Worm (Caenorhabditis elegans): ENCODE results near the gene srd-30.
A peak's percentile ranks its signal among the peaks of the same experiment; 100 is the strongest.

DNA sequence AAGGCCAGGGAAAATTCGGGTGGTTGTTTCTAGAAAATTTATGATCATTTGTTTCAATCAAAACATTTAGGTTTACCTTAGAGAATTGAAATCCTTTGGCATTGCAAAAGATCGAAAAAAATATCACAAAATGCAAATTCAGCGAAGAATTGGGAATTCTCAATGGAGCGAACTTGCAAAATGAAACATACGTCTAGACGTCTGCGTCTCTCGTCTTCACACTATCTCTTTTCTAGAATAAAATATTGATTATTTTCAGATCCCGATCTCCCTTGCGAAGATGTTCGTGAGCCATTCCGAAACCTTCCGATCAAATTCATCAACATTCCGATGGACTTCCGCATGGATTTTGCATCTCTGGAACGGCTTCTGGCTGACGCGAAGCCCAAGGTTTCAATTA lies 49.2 kb upstream of the srd-30 start, which contains the start of gene ets-6:
- peak; percentile 33 for TF ChIP-seq lsl-1 (GFP tag; optimal IDR thresholded peaks at IDR 0.05)
- TF ChIP-seq T26A5.8 (tag; optimal IDR thresholded peaks at IDR 0.05) = no peak
- TF ChIP-seq K11D2.4 (GFP tag; IDR thresholded peaks at IDR 0.05) = no peak
- TF ChIP-seq die-1 (tag; optimal IDR thresholded peaks at IDR 0.05) = no peak
- no peak for TF ChIP-seq xnd-1 (tag; optimal IDR thresholded peaks at IDR 0.05)
- TF ChIP-seq Y53G8AR.9 (GFP tag; conservative IDR thresholded peaks at IDR 0.05) = no peak
- TF ChIP-seq nfya-2 (GFP tag; IDR thresholded peaks at IDR 0.05) = no peak
- TF ChIP-seq bed-2 (GFP tag; IDR thresholded peaks at IDR 0.05) = no peak
- no peak for TF ChIP-seq pbrm-1 (GFP tag; IDR thresholded peaks at IDR 0.05)
- TF ChIP-seq C17E4.6 (GFP tag; IDR thresholded peaks at IDR 0.05) = no peak
- no peak for TF ChIP-seq nfya-1 (tag; optimal IDR thresholded peaks at IDR 0.05; ENCODE audit: borderline replicate concordance, insufficient read depth)
- TF ChIP-seq B0035.1 (tag; optimal IDR thresholded peaks at IDR 0.05) = no peak
- TF ChIP-seq ccch-3 (GFP tag; optimal IDR thresholded peaks at IDR 0.05) = no peak

Measured in whole organism, young adult.